Fruit fly (Drosophila melanogaster) whole organism, embryonic: ENCODE results near the gene RpS7.

Experiments used
- CG10366 ChIP-seq: fragments of 200-800 bp; sonication (Bioruptor generic); IDR thresholded peaks from 2 replicates; pipeline ENCODE4 v1.3.6; 2022; ENCODE audit warnings: missing biosample characterization, missing genetic modification characterization
- CG11093 ChIP-seq: fragments of 200-800 bp; sonication (Bioruptor generic); IDR thresholded peaks from 3 replicates; pipeline ENCODE4 v1.3.6; 2022; ENCODE audit warnings: missing biosample characterization, missing genetic modification characterization
- CG12236 ChIP-seq: fragments of 200-800 bp; sonication (Bioruptor generic); optimal IDR thresholded peaks from 2 replicates; lab custom pipeline; 2016; ENCODE audit warnings: missing biosample characterization, missing genetic modification characterization
- CG13624 ChIP-seq: fragments of 200-800 bp; sonication (Bioruptor generic); optimal IDR thresholded peaks from 2 replicates; lab custom pipeline; 2016; ENCODE audit warnings: missing biosample characterization, missing genetic modification characterization
- CG14667 ChIP-seq: fragments of 200-800 bp; sonication (Bioruptor generic); IDR thresholded peaks from 2 replicates; pipeline ENCODE4 v1.3.6; 2022; ENCODE audit warnings: missing biosample characterization, missing genetic modification characterization
- CG16779 ChIP-seq: fragments of 200-800 bp; sonication (Bioruptor generic); IDR thresholded peaks from 2 replicates; pipeline ENCODE4 v1.3.6; 2022; ENCODE audit warnings: missing biosample characterization, missing genetic modification characterization
- CG17612 ChIP-seq: fragments of 200-800 bp; sonication (Bioruptor generic); IDR thresholded peaks from 2 replicates; pipeline ENCODE4 v1.3.6; 2022; ENCODE audit warnings: missing biosample characterization, missing genetic modification characterization
- CG17802 ChIP-seq: fragments of 200-800 bp; sonication (Bioruptor generic); optimal IDR thresholded peaks from 2 replicates; lab custom pipeline; 2018; ENCODE audit warnings: missing biosample characterization, mild to moderate bottlenecking, missing genetic modification characterization, moderate library complexity
- CG1832 ChIP-seq: fragments of 200-800 bp; sonication (Bioruptor generic); optimal IDR thresholded peaks from 2 replicates; lab custom pipeline; 2017; ENCODE audit warnings: missing biosample characterization, mild to moderate bottlenecking, missing genetic modification characterization, inconsistent platforms
- CG18599 ChIP-seq: fragments of 200-800 bp; sonication (Bioruptor generic); optimal IDR thresholded peaks from 3 replicates; lab custom pipeline; 2017; ENCODE audit warnings: missing biosample characterization, missing genetic modification characterization, mild to moderate bottlenecking, moderate library complexity, missing genetic modification reagents
- CG2129 ChIP-seq: fragments of 200-800 bp; sonication (Bioruptor generic); IDR thresholded peaks from 2 replicates; pipeline ENCODE4 v1.3.6; 2022; ENCODE audit warnings: missing biosample characterization, missing genetic modification characterization; ENCODE audit not compliant: partially characterized antibody
- CG2678 ChIP-seq: fragments of 200-800 bp; sonication (Bioruptor generic); optimal IDR thresholded peaks from 3 replicates; lab custom pipeline; 2019; ENCODE audit warnings: missing biosample characterization, mild to moderate bottlenecking, missing genetic modification characterization, moderate library complexity
- CG3065 ChIP-seq: fragments of 200-800 bp; sonication (Bioruptor generic); optimal IDR thresholded peaks from 2 replicates; lab custom pipeline; 2016; ENCODE audit warnings: missing biosample characterization, missing genetic modification characterization
- CG3726 ChIP-seq: fragments of 200-800 bp; sonication (Bioruptor generic); IDR thresholded peaks from 3 replicates; pipeline ENCODE4, ENCODE4 v1.3.6; 2022; ENCODE audit warnings: missing biosample characterization, missing genetic modification characterization
- CG4282 ChIP-seq: fragments of 200-800 bp; sonication (Bioruptor generic); optimal IDR thresholded peaks from 2 replicates; lab custom pipeline; 2016; ENCODE audit warnings: missing biosample characterization, missing genetic modification characterization
- CG5953 ChIP-seq: fragments of 200-800 bp; sonication (Bioruptor generic); IDR thresholded peaks from 2 replicates; pipeline ENCODE4 v1.3.6; 2022; ENCODE audit warnings: missing biosample characterization, missing genetic modification characterization
- CG6813 ChIP-seq: fragments of 200-800 bp; sonication (Bioruptor generic); optimal IDR thresholded peaks from 2 replicates; lab custom pipeline; 2017; ENCODE audit warnings: missing biosample characterization, missing genetic modification characterization, mild to moderate bottlenecking, moderate library complexity, missing genetic modification reagents
- CG9876 ChIP-seq: fragments of 200-800 bp; sonication (Bioruptor generic); optimal IDR thresholded peaks from 2 replicates; lab custom pipeline; 2016; ENCODE audit warnings: missing biosample characterization, missing genetic modification characterization
- CkIIα-i1 ChIP-seq: fragments of 200-800 bp; sonication (Bioruptor generic); IDR thresholded peaks from 2 replicates; pipeline ENCODE4 v1.3.6; 2022; ENCODE audit warnings: missing biosample characterization, missing genetic modification characterization
- CoRest ChIP-seq: fragments of 200-800 bp; sonication (Bioruptor generic); optimal IDR thresholded peaks from 3 replicates; lab custom pipeline; 2018; ENCODE audit warnings: missing biosample characterization, mild to moderate bottlenecking, missing genetic modification characterization, moderate library complexity
- Dip2 ChIP-seq: fragments of 200-800 bp; sonication (Bioruptor generic); IDR thresholded peaks from 2 replicates; pipeline ENCODE4 v1.3.6; 2022; ENCODE audit warnings: missing biosample characterization, missing genetic modification characterization
- Mad ChIP-seq: fragments of 200-800 bp; sonication (Bioruptor generic); optimal IDR thresholded peaks from 2 replicates; lab custom pipeline; 2016; ENCODE audit warnings: missing biosample characterization, missing genetic modification characterization
- NC2α ChIP-seq: fragments of 200-800 bp; sonication (Bioruptor generic); optimal IDR thresholded peaks from 2 replicates; lab custom pipeline; 2016; ENCODE audit warnings: missing biosample characterization, missing genetic modification characterization
- Nf-YA ChIP-seq: fragments of 200-800 bp; sonication (Bioruptor generic); IDR thresholded peaks from 2 replicates; pipeline ENCODE4 v1.3.6; 2022; ENCODE audit warnings: missing biosample characterization, missing genetic modification characterization
- NfI ChIP-seq: fragments of 200-800 bp; sonication (Bioruptor generic); optimal IDR thresholded peaks from 3 replicates; lab custom pipeline; 2018; ENCODE audit warnings: missing biosample characterization, mild to moderate bottlenecking, missing genetic modification characterization, moderate library complexity
- Rx ChIP-seq: fragments of 200-800 bp; sonication (Bioruptor generic); IDR thresholded peaks from 2 replicates; pipeline ENCODE4 v1.3.6; 2022; ENCODE audit warnings: missing biosample characterization, missing genetic modification characterization
- Xrp1 ChIP-seq: fragments of 200-800 bp; sonication (Bioruptor generic); IDR thresholded peaks from 2 replicates; pipeline ENCODE4 v1.3.6; 2022; ENCODE audit warnings: missing biosample characterization, missing genetic modification characterization
- ac ChIP-seq: fragments of 200-800 bp; sonication (Bioruptor generic); optimal IDR thresholded peaks from 3 replicates; lab custom pipeline; 2017; ENCODE audit warnings: missing biosample characterization, mild to moderate bottlenecking, missing genetic modification characterization
- ap ChIP-seq: fragments of 200-800 bp; sonication (Bioruptor generic); IDR thresholded peaks from 2 replicates; pipeline ENCODE4 v1.3.6; 2022; ENCODE audit warnings: missing biosample characterization, missing genetic modification characterization
- ase ChIP-seq: fragments of 200-800 bp; sonication (Bioruptor generic); IDR thresholded peaks from 3 replicates; pipeline ENCODE4 v1.3.6; 2022; ENCODE audit warnings: missing biosample characterization, missing genetic modification characterization
- chif ChIP-seq, 2 experiments: fragments of 200-800 bp; sonication (Bioruptor generic); optimal IDR thresholded peaks; 3 replicates each; lab custom pipeline; 2016; ENCODE audit warnings: missing biosample characterization in 2 of 2, missing genetic modification characterization in 2 of 2
- chm ChIP-seq: fragments of 200-800 bp; sonication (Bioruptor generic); IDR thresholded peaks from 2 replicates; pipeline ENCODE4 v1.3.6; 2022; ENCODE audit warnings: missing biosample characterization, missing genetic modification characterization
- ci ChIP-seq: fragments of 200-800 bp; sonication (Bioruptor generic); IDR thresholded peaks from 3 replicates; pipeline ENCODE4 v1.3.6; 2022; ENCODE audit warnings: missing biosample characterization, missing genetic modification characterization
- dm ChIP-seq: fragments of 200-800 bp; sonication (Bioruptor generic); optimal IDR thresholded peaks from 3 replicates; lab custom pipeline; 2016; ENCODE audit warnings: missing biosample characterization, missing genetic modification characterization
- dysf ChIP-seq: fragments of 200-800 bp; sonication (Bioruptor generic); IDR thresholded peaks from 3 replicates; pipeline ENCODE4 v1.3.6; 2022; ENCODE audit warnings: missing biosample characterization, missing genetic modification characterization
- gfzf ChIP-seq: fragments of 200-800 bp; sonication (Bioruptor generic); optimal IDR thresholded peaks from 2 replicates; lab custom pipeline; 2016; ENCODE audit warnings: missing biosample characterization, mild to moderate bottlenecking, missing genetic modification characterization, moderate library complexity
- ham ChIP-seq: fragments of 200-800 bp; sonication (Bioruptor generic); IDR thresholded peaks from 2 replicates; pipeline ENCODE4 v1.3.6; 2022; ENCODE audit warnings: missing biosample characterization, missing genetic modification characterization
- hkb ChIP-seq, 2 experiments: fragments of 200-800 bp in 1 of 2; fragments of >200 bp in 1 of 2; sonication (Bioruptor generic) in 1 of 2; IDR thresholded peaks in 1 of 2; optimal IDR thresholded peaks in 1 of 2; 2 replicates each; pipeline versions ENCODE4 v1.3.6 to Lab custom; 2017 to 2022; ENCODE audit warnings: missing biosample characterization in 1 of 2, missing genetic modification characterization in 1 of 2
- hth ChIP-seq: fragments of >200 bp; optimal IDR thresholded peaks from 2 replicates; lab custom pipeline; 2017; ENCODE audit warnings: inconsistent platforms
- jumu ChIP-seq: fragments of 200-800 bp; sonication (Bioruptor generic); optimal IDR thresholded peaks from 3 replicates; lab custom pipeline; 2016; ENCODE audit warnings: missing biosample characterization, missing genetic modification characterization
- lilli ChIP-seq: fragments of 200-800 bp; sonication (Bioruptor generic); optimal IDR thresholded peaks from 3 replicates; lab custom pipeline; 2016; ENCODE audit warnings: missing biosample characterization, missing genetic modification characterization
- otp ChIP-seq: fragments of 200-800 bp; sonication (Bioruptor generic); IDR thresholded peaks from 3 replicates; pipeline ENCODE4, ENCODE4 v1.3.6; 2022; ENCODE audit warnings: missing biosample characterization, missing genetic modification characterization
- ranshi ChIP-seq: fragments of 200-800 bp; sonication (Bioruptor generic); IDR thresholded peaks from 2 replicates; pipeline ENCODE4 v1.3.6; 2022; ENCODE audit warnings: missing biosample characterization, missing genetic modification characterization
- sim ChIP-seq: fragments of 200-800 bp; sonication (Bioruptor generic); IDR thresholded peaks from 2 replicates; pipeline ENCODE4 v1.3.6; 2022; ENCODE audit warnings: missing biosample characterization, missing genetic modification characterization
- slp2 ChIP-seq: fragments of 200-800 bp; sonication (Bioruptor generic); optimal IDR thresholded peaks from 2 replicates; lab custom pipeline; 2016; ENCODE audit warnings: missing biosample characterization, missing genetic modification characterization
- so ChIP-seq: fragments of 200-800 bp; sonication (Bioruptor generic); IDR thresholded peaks from 3 replicates; pipeline ENCODE4 v1.3.6; 2022; ENCODE audit warnings: missing biosample characterization, missing genetic modification characterization
- trem ChIP-seq: fragments of 200-800 bp; optimal IDR thresholded peaks from 3 replicates; lab custom pipeline; 2019; ENCODE audit warnings: missing biosample characterization, mild to moderate bottlenecking, missing genetic modification characterization, moderate library complexity
- zen2 ChIP-seq: fragments of 200-800 bp; sonication (Bioruptor generic); IDR thresholded peaks from 3 replicates; pipeline ENCODE4 v1.3.6; 2022; ENCODE audit warnings: missing biosample characterization, missing genetic modification characterization; ENCODE audit not compliant: partially characterized antibody
- zfh2 ChIP-seq: fragments of 200-800 bp; sonication (Bioruptor generic); optimal IDR thresholded peaks from 2 replicates; lab custom pipeline; 2016; ENCODE audit warnings: missing biosample characterization, missing genetic modification characterization

RpS7 gene

DNA sequence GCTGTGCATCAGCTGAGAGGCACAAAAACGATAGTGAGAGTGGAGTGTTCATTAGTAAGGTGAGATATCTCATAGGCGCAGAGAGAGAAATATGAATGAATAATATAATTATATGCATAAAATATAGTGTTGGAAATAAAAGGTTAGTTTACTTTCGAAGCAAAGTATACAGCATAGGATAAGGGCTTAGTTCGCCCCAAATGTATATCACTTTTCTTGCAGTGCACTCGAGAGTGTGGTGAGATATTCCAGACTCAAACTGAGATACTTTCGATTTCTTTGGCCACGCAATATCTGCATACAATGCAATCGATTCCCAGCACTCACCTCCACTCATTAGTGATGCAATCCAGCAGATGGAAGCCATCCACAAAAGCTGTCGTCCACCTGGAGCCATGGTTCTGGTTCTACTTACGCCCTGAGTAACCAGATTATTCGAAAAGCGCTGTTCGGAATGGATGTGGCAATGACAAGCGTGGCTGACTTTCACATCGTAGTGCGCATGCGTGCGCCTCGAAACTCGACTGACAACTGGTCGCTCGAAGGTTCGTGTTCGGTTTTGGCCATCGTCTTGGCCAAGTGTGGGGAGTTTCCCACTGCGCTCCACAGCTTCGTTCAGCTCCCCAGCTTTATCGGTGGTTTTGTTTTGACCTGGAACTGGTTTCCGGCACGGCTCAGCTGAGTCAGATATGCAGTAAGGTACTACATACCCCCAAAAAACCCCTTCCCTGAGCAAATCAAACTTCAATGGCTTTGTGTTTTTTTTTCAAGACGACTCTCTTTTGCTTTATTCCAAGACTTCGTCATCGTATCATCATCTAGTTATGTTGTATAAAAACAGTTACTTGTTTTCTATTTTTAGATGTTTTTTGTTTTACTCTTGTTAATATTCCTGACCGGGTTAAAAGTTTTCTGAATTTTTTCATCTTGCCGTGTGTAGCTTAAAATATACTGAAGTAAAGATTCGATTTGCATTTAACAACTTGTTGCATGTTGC is 37.9 kb downstream of the RpS7 start, which contains the start of gene Rsod (continued):
- TF ChIP-seq CoRest (peak; percentile 27), dysf (GFP tag; lab: Robert Waterston, UW) (peak; percentile 84), ham (no peak), CG11093 (GFP tag; lab: Robert Waterston, UW) (peak; percentile 73), ci (GFP tag; lab: Robert Waterston, UW) (peak; percentile 92), gfzf (GFP tag; lab: Kevin White, UChicago) (no peak), so (peak; percentile 84; the same call in 2 of the 3 replicates), CG1832 (GFP tag; lab: Kevin White, UChicago) (no peak), sim (GFP tag; lab: Robert Waterston, UW) (peak; percentile 41), ac (GFP tag; lab: Kevin White, UChicago) (no peak), CG16779 (GFP tag; lab: Robert Waterston, UW) (no peak), CG6813 (GFP tag; lab: Kevin White, UChicago) (no peak), Xrp1 (GFP tag; lab: Robert Waterston, UW) (peak; percentile 87), Dip2 (GFP tag; lab: Robert Waterston, UW) (no peak), Mad (GFP tag; lab: Kevin White, UChicago) (no peak), Nf-YA (peak; percentile 27; the same call in 1 of the 2 replicates), NfI (peak; percentile 64), Rx (GFP tag; lab: Robert Waterston, UW) (peak; percentile 64), CG3726 (GFP tag; lab: Robert Waterston, UW) (peak; percentile 64; the same call in 2 of the 3 replicates), CG9876 (GFP tag; lab: Kevin White, UChicago) (no peak), CG2678 (tag; lab: Kevin White, UChicago) (peak; percentile 63), CkIIα-i1 (GFP tag; lab: Robert Waterston, UW) (no peak), zen2 (no peak), CG10366 (GFP tag; lab: Robert Waterston, UW) (peak; percentile 79), CG5953 (GFP tag; lab: Robert Waterston, UW) (peak; percentile 47), chm (peak; percentile 42; the same call in 1 of the 2 replicates), jumu (no peak), trem (peak; percentile 37), slp2 (GFP tag; lab: Kevin White, UChicago) (no peak), chif (GFP tag; optimal IDR thresholded peaks at IDR 0.05; lab: Kevin White, UChicago) (peak in 1 of 2 experiments; percentile 20), dm (GFP tag; lab: Kevin White, UChicago) (no peak), NC2α (no peak), otp (GFP tag; lab: Robert Waterston, UW) (peak; percentile 84), ranshi (GFP tag; lab: Robert Waterston, UW) (peak; percentile 76), CG14667 (peak; percentile 76), CG17612 (peak; percentile 48), CG4282 (GFP tag; lab: Kevin White, UChicago) (no peak), CG13624 (GFP tag; lab: Kevin White, UChicago) (no peak), CG18599 (GFP tag; lab: Kevin White, UChicago) (peak; percentile 20), CG17802 (tag; lab: Kevin White, UChicago) (peak; percentile 38), CG2129 (GFP tag; lab: Robert Waterston, UW) (no peak), CG12236 (no peak), ase (GFP tag; lab: Robert Waterston, UW) (peak; percentile 78), hth (lab: Kevin White, UChicago) (no peak), ap (GFP tag; lab: Robert Waterston, UW) (peak; percentile 54), zfh2 (no peak), lilli (GFP tag; lab: Kevin White, UChicago) (peak; percentile 32), CG3065 (GFP tag; lab: Kevin White, UChicago) (no peak), hkb (optimal IDR thresholded peaks at IDR 0.05; lab: Kevin White, UChicago) (no peak), hkb (GFP tag; IDR thresholded peaks at IDR 0.05; lab: Robert Waterston, UW) (peak; percentile 82)
